Fruit fly (Drosophila melanogaster) whole organism: ENCODE data around the gene Tmep.

ENCODE experiments used
- CG8478 ChIP-seq: fragments of >200 bp; optimal IDR thresholded peaks from 2 replicates; lab custom pipeline; 2018; ENCODE audit warnings: inconsistent platforms
- Dll ChIP-seq: fragments of >200 bp; optimal IDR thresholded peaks from 2 replicates; lab custom pipeline; 2017
- EcR ChIP-seq, 2 experiments: fragments of >200 bp; optimal IDR thresholded peaks; 2 replicates each; lab custom pipeline; 2017; ENCODE audit warnings: missing biosample characterization in 2 of 2, missing genetic modification characterization in 2 of 2, missing genetic modification reagents in 2 of 2
- pan ChIP-seq: fragments of >200 bp; optimal IDR thresholded peaks from 2 replicates; lab custom pipeline; 2017
- psq ChIP-seq: fragments of >200 bp; optimal IDR thresholded peaks from 2 replicates; lab custom pipeline; 2017
- usp ChIP-seq: fragments of >200 bp; optimal IDR thresholded peaks from 2 replicates; lab custom pipeline; 2017; ENCODE audit warnings: missing biosample characterization, missing genetic modification characterization, mixed read lengths

Gene Tmep

dm6 chr3L:1548345-1548970 lies 20.5 kb upstream of the Tmep start:
- TF ChIP-seq pan (lab: Kevin White, UChicago) (no peak), psq (lab: Kevin White, UChicago) (no peak), EcR (GFP tag; optimal IDR thresholded peaks at IDR 0.05; lab: Kevin White, UChicago) (no peak), usp (GFP tag; lab: Kevin White, UChicago) (no peak), CG8478 (lab: Kevin White, UChicago) (no peak), Dll (lab: Kevin White, UChicago) (no peak)

DNA sequence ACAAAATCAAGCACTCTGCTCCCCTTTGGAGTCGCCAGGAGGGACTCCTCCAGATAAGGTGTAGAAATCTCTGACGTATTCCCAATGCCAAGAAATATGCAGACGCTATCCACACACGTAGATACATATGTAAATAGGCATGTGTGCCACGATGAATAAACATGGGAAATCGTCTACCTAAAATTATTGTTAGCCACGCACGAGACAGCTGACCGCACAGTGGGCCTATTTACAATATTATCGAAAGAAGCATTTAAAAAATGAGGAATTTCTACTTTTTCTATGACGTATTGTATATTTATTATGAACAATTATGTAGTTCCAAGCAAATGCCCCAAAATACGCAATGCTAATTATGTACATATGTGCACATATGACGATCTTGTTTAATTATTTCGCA lies 19.8 kb upstream of the Tmep start:
- TF ChIP-seq pan (lab: Kevin White, UChicago) (no peak), psq (lab: Kevin White, UChicago) (no peak), usp (GFP tag; lab: Kevin White, UChicago) (no peak), CG8478 (lab: Kevin White, UChicago) (no peak), EcR (GFP tag; optimal IDR thresholded peaks at IDR 0.05; lab: Kevin White, UChicago) (no peak), Dll (lab: Kevin White, UChicago) (no peak)

DNA sequence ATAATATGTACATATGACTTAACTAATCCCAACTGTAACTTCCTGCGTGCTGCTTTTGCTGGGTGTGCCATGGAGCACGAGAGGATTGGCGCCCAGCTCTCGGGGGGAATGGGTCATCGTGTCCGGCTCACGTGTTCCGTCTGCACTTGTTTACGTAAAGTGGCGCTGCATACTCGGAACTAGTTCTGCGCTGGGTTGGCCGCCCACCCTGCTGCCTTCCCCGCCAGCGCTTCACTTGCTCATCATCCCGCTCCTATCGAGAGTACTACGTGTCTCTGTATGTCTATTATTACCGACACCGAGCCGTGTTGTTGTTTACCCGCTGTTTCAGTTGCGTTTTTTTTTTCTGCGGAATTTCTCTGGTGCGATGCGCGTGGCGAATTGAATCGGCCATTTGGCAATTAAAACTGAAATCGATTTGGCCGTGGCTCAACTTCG lies 19.3 kb upstream of the Tmep start:
- TF ChIP-seq Dll (lab: Kevin White, UChicago) = no peak
- TF ChIP-seq CG8478 (lab: Kevin White, UChicago) = no peak
- no peak for TF ChIP-seq psq (lab: Kevin White, UChicago)
- TF ChIP-seq usp (GFP tag; lab: Kevin White, UChicago) = no peak
- TF ChIP-seq pan (lab: Kevin White, UChicago) = no peak
- no peak for TF ChIP-seq EcR (GFP tag; optimal IDR thresholded peaks at IDR 0.05; lab: Kevin White, UChicago)

dm6 chr3L:1550914-1551313 lies 18.1 kb upstream of the Tmep start:
- TF ChIP-seq usp (GFP tag; lab: Kevin White, UChicago) = no peak

DNA sequence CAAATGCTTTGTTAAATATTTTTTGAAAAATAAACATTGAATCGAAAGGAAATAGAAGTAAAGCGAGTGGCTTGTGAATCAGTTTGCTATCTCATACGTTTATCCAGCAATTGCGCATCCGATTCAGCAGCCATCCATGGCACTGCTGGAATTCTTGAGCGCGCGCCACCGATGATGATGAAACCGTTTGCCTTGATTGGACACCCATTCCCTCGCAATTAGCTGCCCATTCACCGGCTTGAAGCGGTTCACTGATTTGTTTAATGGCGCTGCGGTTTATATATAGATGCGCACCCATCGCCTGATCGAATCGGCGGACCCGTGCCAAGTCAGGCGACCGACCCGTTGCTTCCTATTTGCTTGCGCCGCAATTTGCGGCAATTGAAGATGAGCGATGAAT lies 15.8 kb upstream of the Tmep start, which contains the start of gene Pcyt2:
Gene Pcyt2, plus strand, starts transcription at position 301 of the 400 bp plus-strand sequence.
- TF ChIP-seq pan (lab: Kevin White, UChicago) (no peak), Dll (lab: Kevin White, UChicago) (no peak), psq (lab: Kevin White, UChicago) (no peak), usp (GFP tag; lab: Kevin White, UChicago) (no peak), EcR (GFP tag; optimal IDR thresholded peaks at IDR 0.05; lab: Kevin White, UChicago) (no peak)

DNA sequence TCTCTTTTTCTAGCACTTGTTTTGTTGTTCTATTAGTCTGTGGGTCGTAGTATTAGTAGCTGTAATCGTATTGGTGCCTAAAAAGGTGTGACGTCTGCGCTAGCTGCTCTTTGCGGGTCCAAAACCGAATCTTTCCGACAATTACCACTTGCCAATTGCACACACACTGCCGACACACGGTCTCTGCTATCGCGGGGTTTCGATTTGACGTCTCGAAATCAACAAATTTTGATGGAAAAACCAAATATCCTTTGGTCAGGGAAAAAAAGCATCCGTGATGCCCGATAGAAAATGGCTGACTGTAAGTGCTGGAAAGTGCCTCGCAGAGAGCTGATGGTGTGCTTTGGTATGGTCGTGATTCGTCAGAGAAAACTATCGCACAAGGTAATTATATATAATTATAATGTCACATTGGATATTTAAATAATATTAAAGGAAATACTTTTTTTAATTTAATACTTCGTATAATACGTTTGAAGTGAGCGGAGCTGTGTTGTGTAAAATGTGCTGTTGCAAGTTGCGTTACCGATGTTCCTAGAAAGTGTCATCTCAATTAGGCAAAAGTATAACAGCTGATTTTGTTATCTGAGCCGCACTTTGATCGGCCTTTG lies 10.7 kb upstream of the Tmep start, which contains the start of the genes Pex10 and CG12099:
Gene Pex10, plus strand, starts transcription at position 51 of the 611 bp plus-strand sequence.
Gene CG12099, minus strand, starts transcription at position 307 of the 611 bp plus-strand sequence.
- no peak for TF ChIP-seq psq (lab: Kevin White, UChicago)
- no peak for TF ChIP-seq usp (GFP tag; lab: Kevin White, UChicago)
- no peak for TF ChIP-seq EcR (GFP tag; optimal IDR thresholded peaks at IDR 0.05; lab: Kevin White, UChicago)
- TF ChIP-seq Dll (lab: Kevin White, UChicago) = no peak
- TF ChIP-seq pan (lab: Kevin White, UChicago) = no peak
- no peak for TF ChIP-seq CG8478 (lab: Kevin White, UChicago)

DNA sequence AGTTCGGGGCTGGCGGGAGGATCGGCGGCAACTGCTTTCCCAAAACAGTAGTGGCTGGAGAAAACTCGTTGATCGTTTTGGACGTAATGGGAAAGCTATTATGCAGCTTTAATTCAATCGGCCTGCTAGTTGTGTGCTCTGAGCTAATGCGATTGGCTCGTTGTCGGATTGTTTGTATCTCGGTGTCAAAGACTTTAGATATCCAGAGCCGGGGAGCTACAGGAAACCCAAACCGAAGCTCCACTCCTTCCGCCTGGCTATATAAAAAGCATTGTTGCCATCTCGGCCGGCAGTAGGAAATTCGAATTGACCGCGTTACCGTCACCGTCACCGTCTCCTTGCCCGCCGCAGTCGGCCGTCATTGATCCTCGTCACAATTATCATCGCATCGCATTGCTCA lies 3.9 kb upstream of the Tmep start, which contains the start of gene CG12003:
Gene CG12003, plus strand, starts transcription at position 301 of the 400 bp plus-strand sequence.
- TF ChIP-seq pan (lab: Kevin White, UChicago) = no peak
- no peak for TF ChIP-seq usp (GFP tag; lab: Kevin White, UChicago)
- TF ChIP-seq psq (lab: Kevin White, UChicago) = no peak
- no peak for TF ChIP-seq EcR (GFP tag; optimal IDR thresholded peaks at IDR 0.05; lab: Kevin White, UChicago)
- TF ChIP-seq Dll (lab: Kevin White, UChicago) = no peak
- no peak for TF ChIP-seq CG8478 (lab: Kevin White, UChicago)

DNA sequence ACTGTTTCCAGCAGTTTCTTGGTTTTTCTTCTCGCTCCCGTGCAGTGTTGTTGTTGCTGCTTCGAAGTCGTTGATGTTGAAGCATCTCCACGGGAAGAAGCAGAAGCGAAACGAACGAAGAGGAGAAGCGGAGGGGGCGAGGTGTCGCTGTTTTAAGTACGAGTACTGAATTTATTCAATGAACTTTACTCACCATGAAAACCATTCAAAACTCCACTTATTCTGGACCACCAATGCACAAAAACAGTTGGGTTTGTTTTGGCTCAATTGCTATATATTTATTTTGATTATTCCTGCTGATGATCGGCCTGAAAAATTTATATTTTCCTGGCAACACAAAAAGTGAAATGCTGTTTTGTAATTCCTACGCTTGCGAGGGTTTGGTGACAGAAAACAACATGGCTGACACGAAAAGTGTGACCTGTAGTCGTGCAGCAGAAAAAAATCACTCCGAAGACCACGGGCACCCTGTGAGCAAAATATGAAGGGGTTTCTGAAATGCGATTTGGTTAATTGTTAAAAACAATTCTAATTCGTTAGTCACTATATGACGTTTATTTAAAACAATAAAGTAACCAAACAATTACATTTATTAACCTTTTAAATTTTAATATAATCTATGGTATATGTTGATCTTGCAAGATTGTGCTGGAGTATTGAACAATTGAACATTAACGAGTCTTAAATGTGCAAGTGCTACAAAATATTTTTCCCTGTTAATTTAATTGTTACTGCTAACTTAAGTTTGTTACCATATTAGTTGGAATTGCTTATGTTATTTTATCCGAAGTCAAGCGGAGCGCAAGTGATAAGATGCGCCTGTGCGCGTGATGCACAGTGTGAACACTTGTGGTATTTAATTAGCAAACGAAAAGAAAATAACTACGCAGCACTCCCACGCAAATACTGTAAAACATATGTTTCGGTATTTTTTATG lies 488 bp upstream of the Tmep start, which contains the start of gene CG7879:
Gene CG7879, minus strand, starts transcription at position 384 of the 937 bp plus-strand sequence.
- TF ChIP-seq usp (GFP tag; lab: Kevin White, UChicago) (no peak), pan (lab: Kevin White, UChicago) (no peak), EcR (GFP tag; optimal IDR thresholded peaks at IDR 0.05; lab: Kevin White, UChicago) (no peak)

DNA sequence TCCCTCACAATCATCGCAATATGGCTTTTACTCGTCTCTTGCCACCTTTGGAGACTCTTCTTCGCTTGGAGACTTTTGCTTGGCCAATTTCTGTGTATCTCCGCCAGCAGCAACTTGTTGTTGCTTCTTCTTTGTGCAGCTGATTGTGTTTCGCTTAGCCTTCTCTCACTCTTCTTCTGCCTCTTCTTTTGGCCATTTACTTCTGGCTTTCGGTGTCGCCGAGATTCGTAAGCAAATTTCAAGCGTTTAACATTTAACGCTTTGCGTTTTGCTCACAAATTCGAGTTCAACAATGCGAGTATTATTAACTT lies 940 bp downstream of the Tmep start:
- no peak for TF ChIP-seq psq (lab: Kevin White, UChicago)
- TF ChIP-seq EcR (GFP tag; optimal IDR thresholded peaks at IDR 0.05; lab: Kevin White, UChicago) = no peak
- no peak for TF ChIP-seq Dll (lab: Kevin White, UChicago)
- no peak for TF ChIP-seq CG8478 (lab: Kevin White, UChicago)
- no peak for TF ChIP-seq pan (lab: Kevin White, UChicago)
- no peak for TF ChIP-seq usp (GFP tag; lab: Kevin White, UChicago)

dm6 chr3L:1571077-1571476 lies 2.1 kb downstream of the Tmep start:
- no peak for TF ChIP-seq pan (lab: Kevin White, UChicago)
- TF ChIP-seq CG8478 (lab: Kevin White, UChicago) = no peak
- no peak for TF ChIP-seq usp (GFP tag; lab: Kevin White, UChicago)
- TF ChIP-seq EcR (GFP tag; optimal IDR thresholded peaks at IDR 0.05; lab: Kevin White, UChicago) = no peak

- TF ChIP-seq Dll (lab: Kevin White, UChicago) = no peak
- TF ChIP-seq CG8478 (lab: Kevin White, UChicago) = no peak
- no peak for TF ChIP-seq EcR (GFP tag; optimal IDR thresholded peaks at IDR 0.05; lab: Kevin White, UChicago)
- no peak for TF ChIP-seq pan (lab: Kevin White, UChicago)
- TF ChIP-seq usp (GFP tag; lab: Kevin White, UChicago) = no peak
- no peak for TF ChIP-seq psq (lab: Kevin White, UChicago)
These were observed 4.2 kb downstream of the Tmep start for dm6 chr3L:1573191-1573590.
